Fruit fly (Drosophila melanogaster): ENCODE data around the gene CG3557.

- TF ChIP-seq tin (GFP tag; optimal IDR thresholded peaks at IDR 0.05) = peak; percentile 23
- no peak for TF ChIP-seq zf30C (GFP tag; optimal IDR thresholded peaks at IDR 0.05)
- peak; percentile 52 for TF ChIP-seq CG12942 (GFP tag; optimal IDR thresholded peaks at IDR 0.05)
- no peak for TF ChIP-seq CG15601 (tag; optimal IDR thresholded peaks at IDR 0.05)
- TF ChIP-seq CG14710 (tag; optimal IDR thresholded peaks at IDR 0.05) = peak; percentile 14
- TF ChIP-seq run (tag; optimal IDR thresholded peaks at IDR 0.05) = peak; percentile 31
- TF ChIP-seq CG5245 (GFP tag; optimal IDR thresholded peaks at IDR 0.05) = peak; percentile 35
Measured at dm6 chr2L:2426444-2427188, 41.0 kb upstream of the CG3557 start.

Data from whole organism, embryonic.